Fruit fly (Drosophila melanogaster) whole organism, embryonic: ENCODE measurements around the gene CG14856.

Experiments
- CG15073 ChIP-seq: fragments of 200-800 bp; sonication (Bioruptor generic); optimal IDR thresholded peaks from 2 replicates; lab custom pipeline; 2016; ENCODE audit warnings: missing biosample characterization, missing genetic modification characterization
- CG6854 ChIP-seq: fragments of 200-800 bp; sonication (Bioruptor generic); optimal IDR thresholded peaks from 3 replicates; lab custom pipeline; 2017; ENCODE audit warnings: missing biosample characterization, mild to moderate bottlenecking, missing genetic modification characterization
- CG9797 ChIP-seq: fragments of 200-800 bp; sonication (Bioruptor generic); optimal IDR thresholded peaks from 3 replicates; lab custom pipeline; 2018; ENCODE audit warnings: missing biosample characterization, mild to moderate bottlenecking, missing genetic modification characterization
- Side ChIP-seq: fragments of 200-800 bp; sonication (Bioruptor generic); optimal IDR thresholded peaks from 2 replicates; lab custom pipeline; 2016; ENCODE audit warnings: missing biosample characterization, missing genetic modification characterization
- Ssrp ChIP-seq: fragments of 200-800 bp; sonication (Bioruptor generic); optimal IDR thresholded peaks from 2 replicates; lab custom pipeline; 2018; ENCODE audit warnings: missing biosample characterization, mild to moderate bottlenecking, missing genetic modification characterization, moderate library complexity
- Taf1 ChIP-seq: fragments of 200-800 bp; sonication (Bioruptor generic); IDR thresholded peaks from 2 replicates; pipeline ENCODE4 v1.3.6; 2022; ENCODE audit warnings: missing biosample characterization, missing genetic modification characterization
- caup ChIP-seq: fragments of 200-800 bp; sonication (Bioruptor generic); optimal IDR thresholded peaks from 3 replicates; lab custom pipeline; 2017; ENCODE audit warnings: missing biosample characterization, mild to moderate bottlenecking, missing genetic modification characterization, moderate library complexity; ENCODE audit not compliant: severe bottlenecking
- peb ChIP-seq: fragments of 200-800 bp; sonication (Bioruptor generic); IDR thresholded peaks from 2 replicates; pipeline ENCODE4 v1.3.6; 2022; ENCODE audit warnings: missing biosample characterization, missing genetic modification characterization
- seq ChIP-seq: fragments of 200-800 bp; sonication (Bioruptor generic); IDR thresholded peaks from 2 replicates; pipeline ENCODE4 v1.3.6; 2022; ENCODE audit warnings: missing biosample characterization, missing genetic modification characterization

dm6 chr3R:14832256-14832655 is 33.5 kb downstream of the CG14856 start:
- TF ChIP-seq caup (no peak), seq (no peak), Taf1 (GFP tag; lab: Robert Waterston, UW) (no peak), CG15073 (GFP tag; lab: Kevin White, UChicago) (no peak), peb (GFP tag; lab: Robert Waterston, UW) (no peak), CG6854 (GFP tag; lab: Kevin White, UChicago) (no peak), Ssrp (tag; lab: Kevin White, UChicago) (no peak), Side (no peak), CG9797 (no peak)
